Fruit fly (Drosophila melanogaster) whole organism, embryonic: Measurements from ENCODE around the gene Sce.
A peak's percentile ranks its signal among the peaks of the same experiment; 100 is the strongest.

Experiments
- Antp ChIP-seq: fragments of 200-800 bp; sonication (Bioruptor generic); optimal IDR thresholded peaks from 3 replicates; lab custom pipeline; 2016; ENCODE audit warnings: missing biosample characterization, missing genetic modification characterization
- Atf-2 ChIP-seq: fragments of 200-800 bp; sonication (Bioruptor generic); optimal IDR thresholded peaks from 2 replicates; lab custom pipeline; 2016; ENCODE audit warnings: missing biosample characterization, missing genetic modification characterization
- Awh ChIP-seq: fragments of 200-800 bp; sonication (Bioruptor generic); IDR thresholded peaks from 2 replicates; pipeline ENCODE4, ENCODE4 v1.3.6; 2022; ENCODE audit warnings: missing biosample characterization, missing genetic modification characterization
- CG10147 ChIP-seq: fragments of 200-800 bp; sonication (Bioruptor generic); optimal IDR thresholded peaks from 2 replicates; lab custom pipeline; 2019; ENCODE audit warnings: missing biosample characterization, mild to moderate bottlenecking, missing genetic modification characterization, moderate library complexity
- CG10209 ChIP-seq: fragments of 200-800 bp; sonication (Bioruptor generic); optimal IDR thresholded peaks from 3 replicates; lab custom pipeline; 2017; ENCODE audit warnings: missing biosample characterization, mild to moderate bottlenecking, missing genetic modification characterization, missing genetic modification reagents
- CG10267 ChIP-seq: fragments of 200-800 bp; sonication (Bioruptor generic); optimal IDR thresholded peaks from 2 replicates; lab custom pipeline; 2018; ENCODE audit warnings: missing biosample characterization, mild to moderate bottlenecking, missing genetic modification characterization, moderate library complexity
- CG10654 ChIP-seq: fragments of 200-800 bp; sonication (Bioruptor generic); optimal IDR thresholded peaks from 2 replicates; lab custom pipeline; 2016; ENCODE audit warnings: missing biosample characterization, missing genetic modification characterization
- CG10979 ChIP-seq: fragments of 200-800 bp; sonication (Bioruptor generic); optimal IDR thresholded peaks from 2 replicates; lab custom pipeline; 2018; ENCODE audit warnings: missing biosample characterization, mild to moderate bottlenecking, missing genetic modification characterization, moderate library complexity
- CG11696 ChIP-seq: fragments of 200-800 bp; sonication (Bioruptor generic); IDR thresholded peaks from 2 replicates; pipeline ENCODE4 v1.3.6; 2022; ENCODE audit warnings: missing biosample characterization, missing genetic modification characterization
- CG12236 ChIP-seq: fragments of 200-800 bp; sonication (Bioruptor generic); optimal IDR thresholded peaks from 2 replicates; lab custom pipeline; 2016; ENCODE audit warnings: missing biosample characterization, missing genetic modification characterization
- CG14667 ChIP-seq: fragments of 200-800 bp; sonication (Bioruptor generic); IDR thresholded peaks from 2 replicates; pipeline ENCODE4 v1.3.6; 2022; ENCODE audit warnings: missing biosample characterization, missing genetic modification characterization
- CG14860 ChIP-seq: fragments of 200-800 bp; sonication (Bioruptor generic); IDR thresholded peaks from 3 replicates; pipeline ENCODE4 v1.3.6; 2022; ENCODE audit warnings: missing biosample characterization, missing genetic modification characterization; ENCODE audit not compliant: partially characterized antibody
- CG15011 ChIP-seq: fragments of 200-800 bp; sonication (Bioruptor generic); optimal IDR thresholded peaks from 3 replicates; lab custom pipeline; 2018; ENCODE audit warnings: missing biosample characterization, mild to moderate bottlenecking, missing genetic modification characterization
- CG15479 ChIP-seq: fragments of 200-800 bp; sonication (Bioruptor generic); optimal IDR thresholded peaks from 3 replicates; lab custom pipeline; 2019; ENCODE audit warnings: missing biosample characterization, mild to moderate bottlenecking, missing genetic modification characterization, moderate library complexity
- CG15601 ChIP-seq: fragments of 200-800 bp; sonication (Bioruptor generic); optimal IDR thresholded peaks from 3 replicates; lab custom pipeline; 2019; ENCODE audit warnings: missing biosample characterization, mild to moderate bottlenecking, missing genetic modification characterization, moderate library complexity
- CG17359 ChIP-seq: fragments of 200-800 bp; sonication (Bioruptor generic); optimal IDR thresholded peaks from 3 replicates; lab custom pipeline; 2018; ENCODE audit warnings: missing biosample characterization, mild to moderate bottlenecking, missing genetic modification characterization, moderate library complexity
- CG2678 ChIP-seq: fragments of 200-800 bp; sonication (Bioruptor generic); optimal IDR thresholded peaks from 3 replicates; lab custom pipeline; 2019; ENCODE audit warnings: missing biosample characterization, mild to moderate bottlenecking, missing genetic modification characterization, moderate library complexity
- CG31365 ChIP-seq: fragments of 200-800 bp; sonication (Bioruptor generic); optimal IDR thresholded peaks from 2 replicates; lab custom pipeline; 2018; ENCODE audit warnings: missing biosample characterization, mild to moderate bottlenecking, missing genetic modification characterization
- CG42726 ChIP-seq: fragments of 200-800 bp; sonication (Bioruptor generic); IDR thresholded peaks from 2 replicates; pipeline ENCODE4 v1.3.6; 2022; ENCODE audit warnings: missing biosample characterization, missing genetic modification characterization; ENCODE audit not compliant: partially characterized antibody
- CHES-1-like ChIP-seq: fragments of 200-800 bp; sonication (Bioruptor generic); optimal IDR thresholded peaks from 2 replicates; lab custom pipeline; 2016; ENCODE audit warnings: missing biosample characterization, missing genetic modification characterization
- CkIIα-i1 ChIP-seq: fragments of 200-800 bp; sonication (Bioruptor generic); IDR thresholded peaks from 2 replicates; pipeline ENCODE4 v1.3.6; 2022; ENCODE audit warnings: missing biosample characterization, missing genetic modification characterization
- CoRest ChIP-seq: fragments of 200-800 bp; sonication (Bioruptor generic); optimal IDR thresholded peaks from 3 replicates; lab custom pipeline; 2018; ENCODE audit warnings: missing biosample characterization, mild to moderate bottlenecking, missing genetic modification characterization, moderate library complexity
- Dbx ChIP-seq: fragments of 200-800 bp; sonication (Bioruptor generic); IDR thresholded peaks from 3 replicates; pipeline ENCODE4 v1.3.6; 2022; ENCODE audit warnings: missing biosample characterization, missing genetic modification characterization
- Dip3 ChIP-seq: fragments of 200-800 bp; sonication (Bioruptor generic); optimal IDR thresholded peaks from 3 replicates; lab custom pipeline; 2016; ENCODE audit warnings: missing biosample characterization, missing genetic modification characterization
- Gug ChIP-seq: fragments of 200-800 bp; sonication (Bioruptor generic); IDR thresholded peaks from 4 replicates; pipeline ENCODE4 v1.3.6; 2022; ENCODE audit warnings: missing biosample characterization, missing genetic modification characterization
- H15 ChIP-seq: fragments of 200-800 bp; sonication (Bioruptor generic); IDR thresholded peaks from 3 replicates; pipeline ENCODE4 v1.3.6; 2022; ENCODE audit warnings: missing biosample characterization, missing genetic modification characterization
- HLH54F ChIP-seq: fragments of 200-800 bp; sonication (Bioruptor generic); optimal IDR thresholded peaks from 3 replicates; lab custom pipeline; 2016; ENCODE audit warnings: missing biosample characterization, missing genetic modification characterization
- HmgD ChIP-seq: fragments of 200-800 bp; sonication (Bioruptor generic); optimal IDR thresholded peaks from 3 replicates; lab custom pipeline; 2016; ENCODE audit warnings: missing biosample characterization, missing genetic modification characterization
- TFAM ChIP-seq: fragments of 200-800 bp; sonication (Bioruptor generic); optimal IDR thresholded peaks from 2 replicates; lab custom pipeline; 2017; ENCODE audit warnings: missing biosample characterization, missing genetic modification characterization, inconsistent platforms
- Taf1 ChIP-seq: fragments of 200-800 bp; sonication (Bioruptor generic); IDR thresholded peaks from 2 replicates; pipeline ENCODE4 v1.3.6; 2022; ENCODE audit warnings: missing biosample characterization, missing genetic modification characterization
- Trl ChIP-seq, 3 experiments: fragments of >200 bp in 2 of 3; fragments of 200-800 bp in 1 of 3; sonication (Bioruptor generic) in 1 of 3; optimal IDR thresholded peaks; 2 replicates in 1 of 3; 3 replicates in 2 of 3; lab custom pipeline; 2016 to 2017; ENCODE audit warnings: missing biosample characterization in 1 of 3, missing genetic modification characterization in 1 of 3
- Vsx1 ChIP-seq: fragments of 200-800 bp; sonication (Bioruptor generic); optimal IDR thresholded peaks from 2 replicates; lab custom pipeline; 2017; ENCODE audit warnings: missing biosample characterization, mild to moderate bottlenecking, missing genetic modification characterization, missing genetic modification reagents
- ab ChIP-seq: fragments of 200-800 bp; sonication (Bioruptor generic); optimal IDR thresholded peaks from 2 replicates; lab custom pipeline; 2016; ENCODE audit warnings: missing biosample characterization, missing genetic modification characterization
- aop ChIP-seq: fragments of 200-800 bp; sonication (Bioruptor generic); IDR thresholded peaks from 2 replicates; pipeline ENCODE4 v1.3.6; 2022; ENCODE audit warnings: missing biosample characterization, missing genetic modification characterization
- chm ChIP-seq: fragments of 200-800 bp; sonication (Bioruptor generic); IDR thresholded peaks from 2 replicates; pipeline ENCODE4 v1.3.6; 2022; ENCODE audit warnings: missing biosample characterization, missing genetic modification characterization
- corto ChIP-seq: fragments of 200-800 bp; sonication (Bioruptor generic); optimal IDR thresholded peaks from 2 replicates; lab custom pipeline; 2016; ENCODE audit warnings: missing biosample characterization, mild to moderate bottlenecking, missing genetic modification characterization, moderate library complexity
- crp ChIP-seq, 2 experiments: fragments of 200-800 bp; sonication (Bioruptor generic); optimal IDR thresholded peaks; 2 replicates in 1 of 2; 3 replicates in 1 of 2; lab custom pipeline; 2017; ENCODE audit warnings: missing biosample characterization in 2 of 2, missing genetic modification characterization in 2 of 2, mild to moderate bottlenecking in 1 of 2, moderate library complexity in 1 of 2
- dmrt99B ChIP-seq: fragments of 200-800 bp; sonication (Bioruptor generic); optimal IDR thresholded peaks from 2 replicates; lab custom pipeline; 2018; ENCODE audit warnings: missing biosample characterization, mild to moderate bottlenecking, missing genetic modification characterization, moderate library complexity
- gsb-n ChIP-seq: fragments of 200-800 bp; sonication (Bioruptor generic); optimal IDR thresholded peaks from 3 replicates; lab custom pipeline; 2018; ENCODE audit warnings: missing biosample characterization, mild to moderate bottlenecking, missing genetic modification characterization
- gt ChIP-seq: fragments of 200-800 bp; sonication (Bioruptor generic); IDR thresholded peaks from 2 replicates; pipeline ENCODE4 v1.3.6; 2022; ENCODE audit warnings: missing biosample characterization, missing genetic modification characterization
- ind ChIP-seq: fragments of 200-800 bp; sonication (Bioruptor generic); optimal IDR thresholded peaks from 3 replicates; lab custom pipeline; 2016; ENCODE audit warnings: missing biosample characterization, missing genetic modification characterization
- knrl ChIP-seq: fragments of 200-800 bp; sonication (Bioruptor generic); IDR thresholded peaks from 3 replicates; pipeline ENCODE4 v1.3.6; 2022; ENCODE audit warnings: missing biosample characterization, missing genetic modification characterization; ENCODE audit not compliant: partially characterized antibody
- lbe ChIP-seq: fragments of 200-800 bp; sonication (Bioruptor generic); optimal IDR thresholded peaks from 2 replicates; lab custom pipeline; 2016; ENCODE audit warnings: missing biosample characterization, mild to moderate bottlenecking, missing genetic modification characterization
- lmd ChIP-seq: fragments of 200-800 bp; sonication (Bioruptor generic); IDR thresholded peaks from 2 replicates; pipeline ENCODE4 v1.3.6; 2022; ENCODE audit warnings: missing biosample characterization, missing genetic modification characterization
- nom ChIP-seq: fragments of 200-800 bp; sonication (Bioruptor generic); optimal IDR thresholded peaks from 2 replicates; lab custom pipeline; 2017; ENCODE audit warnings: missing biosample characterization, missing genetic modification characterization, mild to moderate bottlenecking, moderate library complexity, missing genetic modification reagents
- org-1 ChIP-seq: fragments of 200-800 bp; sonication (Bioruptor generic); optimal IDR thresholded peaks from 2 replicates; lab custom pipeline; 2017; ENCODE audit warnings: missing biosample characterization, missing genetic modification characterization
- ro ChIP-seq: fragments of 200-800 bp; sonication (Bioruptor generic); IDR thresholded peaks from 2 replicates; pipeline ENCODE4 v1.3.6; 2022; ENCODE audit warnings: missing biosample characterization, missing genetic modification characterization
- salm ChIP-seq: fragments of 200-800 bp; sonication (Bioruptor generic); optimal IDR thresholded peaks from 2 replicates; lab custom pipeline; 2018; ENCODE audit warnings: missing biosample characterization, mild to moderate bottlenecking, missing genetic modification characterization
- slou ChIP-seq: fragments of 200-800 bp; sonication (Bioruptor generic); optimal IDR thresholded peaks from 3 replicates; lab custom pipeline; 2016; ENCODE audit warnings: missing biosample characterization, missing genetic modification characterization
- vnd ChIP-seq: fragments of 200-800 bp; sonication (Bioruptor generic); IDR thresholded peaks from 3 replicates; pipeline ENCODE4 v1.3.6; 2022; ENCODE audit warnings: missing biosample characterization, missing genetic modification characterization; ENCODE audit not compliant: partially characterized antibody
- wor ChIP-seq: fragments of 200-800 bp; sonication (Bioruptor generic); IDR thresholded peaks from 2 replicates; pipeline ENCODE4 v1.3.6; 2022; ENCODE audit warnings: missing biosample characterization, missing genetic modification characterization

The Sce gene

dm6 chr3R:27655109-27655508 lies 26.7 kb downstream of the Sce start (continued):
- TF ChIP-seq CG11696 (GFP tag; lab: Robert Waterston, UW) (no peak), CoRest (tag; lab: Kevin White, UChicago) (no peak), TFAM (GFP tag; lab: Kevin White, UChicago) (no peak), CG15479 (no peak), corto (GFP tag; lab: Kevin White, UChicago) (no peak), aop (GFP tag; lab: Robert Waterston, UW) (no peak), Vsx1 (no peak), chm (GFP tag; lab: Robert Waterston, UW) (no peak), dmrt99B (tag; lab: Kevin White, UChicago) (peak; percentile 23), CG14667 (GFP tag; lab: Robert Waterston, UW) (no peak), CG15601 (no peak), crp (GFP tag; optimal IDR thresholded peaks at IDR 0.05; lab: Kevin White, UChicago) (no peak), CG10979 (tag; lab: Kevin White, UChicago) (peak; percentile 24), Trl (optimal IDR thresholded peaks at IDR 0.05; lab: Kevin White, UChicago) (no peak), Trl (GFP tag; optimal IDR thresholded peaks at IDR 0.05; lab: Kevin White, UChicago) (no peak), lmd (GFP tag; lab: Robert Waterston, UW) (peak; percentile 16; the same call in 1 of the 2 replicates), salm (tag; lab: Kevin White, UChicago) (no peak), Atf-2 (GFP tag; lab: Kevin White, UChicago) (no peak), CG10209 (no peak), CG2678 (tag; lab: Kevin White, UChicago) (peak; percentile 38), ro (GFP tag; lab: Robert Waterston, UW) (no peak), Antp (GFP tag; lab: Kevin White, UChicago) (no peak), nom (no peak), CG10267 (tag; lab: Kevin White, UChicago) (no peak), org-1 (GFP tag; lab: Kevin White, UChicago) (no peak), CG10654 (GFP tag; lab: Kevin White, UChicago) (no peak), CHES-1-like (GFP tag; lab: Kevin White, UChicago) (no peak), CG42726 (GFP tag; lab: Robert Waterston, UW) (no peak), CG15011 (GFP tag; lab: Kevin White, UChicago) (no peak), gsb-n (tag; lab: Kevin White, UChicago) (no peak), lbe (GFP tag; lab: Kevin White, UChicago) (no peak), vnd (GFP tag; lab: Robert Waterston, UW) (no peak), wor (no peak), Taf1 (no peak), knrl (GFP tag; lab: Robert Waterston, UW) (no peak), CG10147 (GFP tag; lab: Kevin White, UChicago) (no peak), CG14860 (no peak), CG31365 (tag; lab: Kevin White, UChicago) (no peak), Gug (GFP tag; lab: Robert Waterston, UW) (no peak), CG17359 (tag; lab: Kevin White, UChicago) (peak; percentile 30), gt (GFP tag; lab: Robert Waterston, UW) (no peak), HLH54F (GFP tag; lab: Kevin White, UChicago) (no peak), ab (GFP tag; lab: Kevin White, UChicago) (no peak), HmgD (GFP tag; lab: Kevin White, UChicago) (no peak), ind (no peak), Dbx (no peak), slou (no peak), CkIIα-i1 (GFP tag; lab: Robert Waterston, UW) (no peak), Awh (GFP tag; lab: Robert Waterston, UW) (no peak), CG12236 (GFP tag; lab: Kevin White, UChicago) (no peak), Dip3 (GFP tag; lab: Kevin White, UChicago) (no peak), H15 (GFP tag; lab: Robert Waterston, UW) (no peak)
